Fruit fly (Drosophila melanogaster): ENCODE results near the gene Prp40.

The Prp40 gene

DNA sequence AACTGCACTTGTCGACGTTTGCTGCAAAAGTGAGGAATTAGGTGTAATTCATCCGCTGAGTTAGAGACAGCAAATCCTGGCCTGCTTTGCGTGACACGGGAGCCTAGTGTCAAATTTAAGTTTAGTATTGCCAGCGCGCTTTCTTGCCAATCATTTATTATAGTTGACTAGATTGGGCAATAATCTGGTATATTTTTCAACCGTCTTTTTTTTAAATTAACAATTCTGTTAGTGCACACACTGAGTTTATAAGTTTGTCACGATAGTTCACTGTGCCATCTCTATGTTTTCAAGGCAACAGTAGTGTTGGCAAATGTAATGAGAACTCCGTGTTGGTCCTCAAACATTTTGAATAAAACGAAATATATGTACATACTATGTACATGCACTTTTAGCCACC lies 46.2 kb upstream of the Prp40 start, which contains the start of the genes CG9641 and CG3165 (continued):
- TF ChIP-seq ewg (GFP tag; optimal IDR thresholded peaks at IDR 0.05) (peak; percentile 61), CG12104 (GFP tag; optimal IDR thresholded peaks at IDR 0.05) (peak; percentile 75), ATbp (GFP tag; optimal IDR thresholded peaks at IDR 0.05) (no peak), sens (GFP tag) (peak; percentile 98), croc (GFP tag; conservative IDR thresholded peaks at IDR 0.05) (peak; percentile 76), BEAF-32 (GFP tag; optimal IDR thresholded peaks at IDR 0.05) (peak; percentile 95), chif (GFP tag; optimal IDR thresholded peaks at IDR 0.05) (peak; percentile 83 to 90), CG9437 (GFP tag; optimal IDR thresholded peaks at IDR 0.05) (peak; percentile 69), Dek (tag; optimal IDR thresholded peaks at IDR 0.05) (peak; percentile 64), CG7271 (tag; optimal IDR thresholded peaks at IDR 0.05) (peak; percentile 37), CG17361 (GFP tag; IDR thresholded peaks at IDR 0.05) (no peak; the same call in 1 of the 3 replicates), B-H2 (GFP tag; optimal IDR thresholded peaks at IDR 0.05) (peak; percentile 91), onecut (GFP tag; IDR thresholded peaks at IDR 0.05) (peak; percentile 75), CG1603 (tag; optimal IDR thresholded peaks at IDR 0.05) (peak; percentile 72), Scr (GFP tag; IDR thresholded peaks at IDR 0.05; ENCODE audit: partially characterized antibody) (peak; percentile 97), CG12071 (GFP tag; optimal IDR thresholded peaks at IDR 0.05) (peak; percentile 29), HmgZ (tag; optimal IDR thresholded peaks at IDR 0.05) (peak; percentile 90), CG10366 (GFP tag; IDR thresholded peaks at IDR 0.05) (peak; percentile 81), CG32767 (GFP tag; IDR thresholded peaks at IDR 0.05) (peak; percentile 65; the same call in 1 of the 2 replicates), HLH54F (GFP tag; optimal IDR thresholded peaks at IDR 0.05) (peak; percentile 93), eyg (GFP tag; optimal IDR thresholded peaks at IDR 0.05) (peak; percentile 81), sc (optimal IDR thresholded peaks at IDR 0.05) (no peak), sc (GFP tag; optimal IDR thresholded peaks at IDR 0.05) (no peak), Med (GFP tag) (peak; percentile 98), Stat92E (GFP tag; optimal IDR thresholded peaks at IDR 0.05) (peak in 1 of 3 experiments; percentile 74), MTF-1 (GFP tag; optimal IDR thresholded peaks at IDR 0.05; ENCODE audit: borderline replicate concordance) (peak; percentile 51), Doc3 (GFP tag; IDR thresholded peaks at IDR 0.05; ENCODE audit: partially characterized antibody) (peak; percentile 98), zfh2 (GFP tag; optimal IDR thresholded peaks at IDR 0.05) (peak; percentile 88), sna (GFP tag; IDR thresholded peaks at IDR 0.05; ENCODE audit: partially characterized antibody) (peak; percentile 99), sqz (GFP tag; optimal IDR thresholded peaks at IDR 0.05) (no peak), CG8765 (GFP tag; IDR thresholded peaks at IDR 0.05) (peak; percentile 64), CG8478 (optimal IDR thresholded peaks at IDR 0.05) (no peak), Side (GFP tag; optimal IDR thresholded peaks at IDR 0.05) (peak; percentile 90), lmd (GFP tag; IDR thresholded peaks at IDR 0.05) (peak; percentile 81), CG1529 (GFP tag; optimal IDR thresholded peaks at IDR 0.05) (no peak), CG16863 (GFP tag; optimal IDR thresholded peaks at IDR 0.05) (peak; percentile 88), Hsf (GFP tag; optimal IDR thresholded peaks at IDR 0.05) (peak; percentile 91), CG9876 (GFP tag; optimal IDR thresholded peaks at IDR 0.05) (peak; percentile 53), CG8281 (tag; optimal IDR thresholded peaks at IDR 0.05) (no peak), odd (GFP tag; optimal IDR thresholded peaks at IDR 0.05) (no peak), CG7987 (GFP tag; optimal IDR thresholded peaks at IDR 0.05) (peak; percentile 62), MBD-R2 (GFP tag; IDR thresholded peaks at IDR 0.05) (peak; percentile 89), sim (GFP tag; IDR thresholded peaks at IDR 0.05) (peak; percentile 21; the same call in 1 of the 2 replicates), fd64A (GFP tag; optimal IDR thresholded peaks at IDR 0.05) (peak; percentile 50), CoRest (tag; optimal IDR thresholded peaks at IDR 0.05) (peak; percentile 90), CG14965 (GFP tag; optimal IDR thresholded peaks at IDR 0.05; ENCODE audit: borderline replicate concordance) (no peak), CG4854 (GFP tag; optimal IDR thresholded peaks at IDR 0.05) (peak; percentile 78), CG10209 (GFP tag; optimal IDR thresholded peaks at IDR 0.05) (peak; percentile 70), vfl (GFP tag; optimal IDR thresholded peaks at IDR 0.05) (peak; percentile 86), luna (GFP tag; optimal IDR thresholded peaks at IDR 0.05) (peak; percentile 44), NFAT (GFP tag; IDR thresholded peaks at IDR 0.05) (peak; percentile 78)
